Fruit fly (Drosophila melanogaster): Measurements from ENCODE around the gene LeuRS.

Gene LeuRS

dm6 chr2L:3472242-3472641 lies 42.2 kb downstream of the LeuRS start, which contains the start of gene Pgant4 (continued):
- TF ChIP-seq CG10654 (GFP tag; optimal IDR thresholded peaks at IDR 0.05) (peak; percentile 28), Atf3 (GFP tag; optimal IDR thresholded peaks at IDR 0.05) (peak; percentile 15), dpn (GFP tag; optimal IDR thresholded peaks at IDR 0.05) (peak; percentile 40 to 69), pnt (GFP tag; optimal IDR thresholded peaks at IDR 0.05) (peak; percentile 33), CG12744 (GFP tag; optimal IDR thresholded peaks at IDR 0.05) (peak; percentile 45), danr (GFP tag; IDR thresholded peaks at IDR 0.05) (no peak), Kr (GFP tag; optimal IDR thresholded peaks at IDR 0.05) (no peak), CG18619 (GFP tag; optimal IDR thresholded peaks at IDR 0.05) (peak; percentile 28), tgo (GFP tag; IDR thresholded peaks at IDR 0.05) (peak; percentile 65; the same call in 2 of the 3 replicates), mld (GFP tag; IDR thresholded peaks at IDR 0.05; ENCODE audit: partially characterized antibody) (no peak), CG15479 (GFP tag; optimal IDR thresholded peaks at IDR 0.05) (no peak), crol (GFP tag; IDR thresholded peaks at IDR 0.05) (no peak), HmgD (GFP tag; optimal IDR thresholded peaks at IDR 0.05) (peak; percentile 1), pzg (GFP tag; optimal IDR thresholded peaks at IDR 0.05) (peak; percentile 20), sim (GFP tag; IDR thresholded peaks at IDR 0.05) (no peak), Dip2 (GFP tag; IDR thresholded peaks at IDR 0.05) (peak; percentile 98), Hsf (GFP tag; optimal IDR thresholded peaks at IDR 0.05) (peak; percentile 67), Mrtf (GFP tag; IDR thresholded peaks at IDR 0.05) (peak; percentile 79; the same call in 2 of the 3 replicates), NFAT (GFP tag; IDR thresholded peaks at IDR 0.05) (peak; percentile 94), CG10431 (GFP tag; optimal IDR thresholded peaks at IDR 0.05) (no peak), CG33557 (GFP tag; optimal IDR thresholded peaks at IDR 0.05) (no peak), Mad (GFP tag; optimal IDR thresholded peaks at IDR 0.05) (peak; percentile 2), CG4854 (GFP tag; optimal IDR thresholded peaks at IDR 0.05) (peak; percentile 26), Ptx1 (GFP tag; IDR thresholded peaks at IDR 0.05) (peak; percentile 78), tna (GFP tag; IDR thresholded peaks at IDR 0.05; ENCODE audit: partially characterized antibody) (no peak), CG14710 (tag; optimal IDR thresholded peaks at IDR 0.05) (no peak), Taf1 (GFP tag; IDR thresholded peaks at IDR 0.05) (peak; percentile 48; the same call in 1 of the 2 replicates), grau (tag; optimal IDR thresholded peaks at IDR 0.05) (peak; percentile 64), twi (tag; optimal IDR thresholded peaks at IDR 0.05) (peak; percentile 31), CG3065 (GFP tag; optimal IDR thresholded peaks at IDR 0.05) (no peak), Drgx (GFP tag; IDR thresholded peaks at IDR 0.05) (no peak), CoRest (tag; optimal IDR thresholded peaks at IDR 0.05) (peak; percentile 48), row (GFP tag; IDR thresholded peaks at IDR 0.05) (0 out of 3 replicates have a peak, but pooled peaks have one; percentile 25), amos (GFP tag; IDR thresholded peaks at IDR 0.05; ENCODE audit: partially characterized antibody) (peak; percentile 28; the same call in 1 of the 2 replicates), sens (GFP tag) (peak; percentile 72), CG16863 (GFP tag; optimal IDR thresholded peaks at IDR 0.05) (peak; percentile 37), CG5245 (GFP tag; optimal IDR thresholded peaks at IDR 0.05) (peak; percentile 65), cato (GFP tag; optimal IDR thresholded peaks at IDR 0.05; ENCODE audit: borderline replicate concordance) (peak; percentile 3), CG7372 (GFP tag; IDR thresholded peaks at IDR 0.05) (peak; percentile 55; the same call in 1 of the 2 replicates), CG8944 (GFP tag; optimal IDR thresholded peaks at IDR 0.05) (peak; percentile 50), CG17186 (GFP tag; optimal IDR thresholded peaks at IDR 0.05) (peak; percentile 21), Tbp (GFP tag; optimal IDR thresholded peaks at IDR 0.05) (no peak), CG8388 (GFP tag; optimal IDR thresholded peaks at IDR 0.05) (no peak), B-H2 (GFP tag; optimal IDR thresholded peaks at IDR 0.05) (peak; percentile 43), wdn (GFP tag; IDR thresholded peaks at IDR 0.05) (0 out of 2 replicates have a peak, but pooled peaks have one; percentile 34), MBD-R2 (GFP tag; IDR thresholded peaks at IDR 0.05) (no peak), CkIIα-i1 (GFP tag; IDR thresholded peaks at IDR 0.05) (no peak), CG17568 (GFP tag; optimal IDR thresholded peaks at IDR 0.05) (no peak), CG5180 (GFP tag; optimal IDR thresholded peaks at IDR 0.05) (no peak), mam (GFP tag; optimal IDR thresholded peaks at IDR 0.05) (peak; percentile 7), CG42726 (GFP tag; IDR thresholded peaks at IDR 0.05; ENCODE audit: partially characterized antibody) (peak; percentile 81)
